Worm (Caenorhabditis elegans) whole organism, young adult: ENCODE results near the gene C49A9.10.

Experiments
- egl-18 ChIP-seq: fragments of 200-800 bp; sonication (Bioruptor generic); IDR thresholded peaks from 2 replicates; pipeline ENCODE4 v1.3.6; 2022; ENCODE audit warnings: missing genetic modification reagents, missing genetic modification characterization, missing compliant biosample characterization
- lag-1 ChIP-seq: fragments of 200-800 bp; sonication (Bioruptor generic); IDR thresholded peaks from 2 replicates; pipeline ENCODE4 v1.3.6; 2022; ENCODE audit warnings: missing genetic modification reagents, missing genetic modification characterization, missing compliant biosample characterization
- let-526 ChIP-seq: fragments of 200-800 bp; sonication (Bioruptor generic); IDR thresholded peaks from 2 replicates; pipeline ENCODE4 v1.3.6; 2022; ENCODE audit warnings: missing genetic modification reagents, missing genetic modification characterization, missing compliant biosample characterization
- nfya-1 ChIP-seq: sonication (generic microtip); optimal IDR thresholded peaks from 2 replicates; lab custom pipeline; 2017; ENCODE audit warnings: antibody characterized with exemption, missing compliant biosample characterization, missing genetic modification characterization, borderline replicate concordance; ENCODE audit not compliant: insufficient read depth
- snpc-1.1 ChIP-seq: sonication (generic microtip); optimal IDR thresholded peaks from 2 replicates; lab custom pipeline; 2017; ENCODE audit warnings: missing genetic modification characterization, mild to moderate bottlenecking, missing compliant biosample characterization, antibody characterized with exemption, moderate library complexity, missing genotype, missing genetic modification reagents; ENCODE audit not compliant: insufficient read depth
- snpc-4 ChIP-seq, 5 experiments: fragments of 150-350 bp in 1 of 5; sonication (generic microtip) in 4 of 5; optimal IDR thresholded peaks; 2 replicates each; lab custom pipeline; 2014 to 2018; ENCODE audit warnings: missing genetic modification characterization in 5 of 5, missing biosample characterization in 3 of 5, antibody characterized with exemption in 2 of 5, mild to moderate bottlenecking in 2 of 5, missing compliant biosample characterization in 2 of 5, missing genotype in 2 of 5, moderate library complexity in 2 of 5, missing genetic modification reagents in 1 of 5
- unc-130 ChIP-seq: sonication (generic microtip); optimal IDR thresholded peaks from 2 replicates; lab custom pipeline; 2016; ENCODE audit warnings: missing genetic modification reagents, missing genetic modification characterization, missing compliant biosample characterization
- unc-62 ChIP-seq: fragments of 150-350 bp; optimal IDR thresholded peaks from 2 replicates; lab custom pipeline; 2014; ENCODE audit warnings: missing biosample characterization, missing genetic modification reagents, missing genetic modification characterization
- ztf-18 ChIP-seq: sonication (generic microtip); optimal IDR thresholded peaks from 2 replicates; lab custom pipeline; 2016; ENCODE audit warnings: missing genotype, mild to moderate bottlenecking, missing genetic modification characterization, missing compliant biosample characterization
- ztf-26 ChIP-seq: sonication (generic microtip); optimal IDR thresholded peaks from 2 replicates; lab custom pipeline; 2017; ENCODE audit warnings: missing genetic modification characterization, missing compliant biosample characterization

ce11 chrIV:6237508-6238227, 31.5 kb upstream of the C49A9.10 start, which contains the start of the genes F58F9.6 and F58F9.8:
- TF ChIP-seq lag-1 (GFP tag; lab: Robert Waterston, UW): no peak
- no peak for TF ChIP-seq ztf-18 (tag; lab: Kevin White, UChicago)
- TF ChIP-seq snpc-4 (GFP tag; optimal IDR thresholded peaks at IDR 0.05; lab: Kevin White, UChicago): no peak
- TF ChIP-seq snpc-4 (tag; optimal IDR thresholded peaks at IDR 0.05; lab: Kevin White, UChicago): no peak
- no peak for TF ChIP-seq snpc-1.1 (tag; lab: Kevin White, UChicago)
- no peak for TF ChIP-seq unc-130 (GFP tag; lab: Kevin White, UChicago)
- no peak for TF ChIP-seq egl-18 (GFP tag; lab: Robert Waterston, UW)
- no peak for TF ChIP-seq let-526 (GFP tag; lab: Robert Waterston, UW)
- TF ChIP-seq nfya-1 (tag; lab: Kevin White, UChicago): no peak
- TF ChIP-seq unc-62: no peak
- TF ChIP-seq ztf-26 (tag; lab: Kevin White, UChicago): no peak
